Worm (Caenorhabditis elegans) whole organism, L3 larva: ENCODE data around the gene igdb-2.

Experiments
- jun-1 ChIP-seq: fragments of 150-350 bp; optimal IDR thresholded peaks from 2 replicates; lab custom pipeline; 2014; ENCODE audit warnings: missing biosample characterization, missing genetic modification reagents, missing genetic modification characterization
- unc-62 ChIP-seq: fragments of 150-350 bp; sonication (generic microtip); optimal IDR thresholded peaks from 4 replicates; lab custom pipeline; 2014; ENCODE audit warnings: missing biosample characterization, missing genetic modification reagents, missing genetic modification characterization
- zag-1 ChIP-seq: fragments of 150-350 bp; optimal IDR thresholded peaks from 2 replicates; lab custom pipeline; 2014; ENCODE audit warnings: missing biosample characterization, missing genetic modification characterization

DNA sequence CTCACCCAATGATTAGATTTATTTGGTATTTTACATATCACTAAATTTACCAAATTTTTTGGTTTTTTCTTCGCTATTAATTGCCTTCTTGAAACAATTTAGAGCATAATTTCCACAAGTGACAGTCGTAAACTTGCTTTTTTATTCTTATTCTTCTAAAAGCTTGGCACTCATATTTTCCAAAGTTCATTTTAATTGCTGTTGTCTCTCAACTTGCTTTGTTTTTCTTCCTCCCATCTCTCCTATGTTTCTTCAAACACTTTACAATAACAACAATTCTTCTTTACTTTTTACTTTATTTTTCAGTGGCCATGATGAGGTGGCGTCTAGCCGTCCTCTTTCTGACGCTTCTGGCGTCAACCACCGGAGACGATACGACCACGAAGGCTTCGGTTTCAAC lies at the start of gene igdb-2:
- TF ChIP-seq zag-1 (tag; lab: Kevin White, UChicago) (no peak), jun-1 (tag; lab: Kevin White, UChicago) (no peak), unc-62 (no peak)
